ENCODE assay signal across 2 worm cellular contexts in genomic region chrIII:5423665-5424133, ce11.
TF ChIP-seq lines count a peak whose summit lies in the region.

dnj-24 (minus strand) TSS chrIII:5424083.

TF ChIP-seq in whole organism, L1 larva, 84 proteins besides CTCF, POLR2A, EP300 and RAD21 (continued from another document):
- TF ChIP-seq lin-35 (GFP tag; optimal IDR thresholded peaks at IDR 0.05; lab: Kevin White, UChicago) (no peak), Y116A8C.19 (tag; optimal IDR thresholded peaks at IDR 0.05; lab: Kevin White, UChicago; ENCODE audit: borderline replicate concordance) (no peak), nhr-12 (tag; optimal IDR thresholded peaks at IDR 0.05; lab: Kevin White, UChicago) (no peak), nhr-85 (tag; lab: Kevin White, UChicago) (peak; percentile 79), efl-1 (optimal IDR thresholded peaks at IDR 0.05; lab: Kevin White, UChicago) (no peak), efl-1 (GFP tag; optimal IDR thresholded peaks at IDR 0.05 in 1 of 2; lab: Kevin White, UChicago) (peak in 1 of 2 experiments; percentile 48), ceh-90 (tag; optimal IDR thresholded peaks at IDR 0.05; lab: Kevin White, UChicago) (no peak), nhr-237 (tag; optimal IDR thresholded peaks at IDR 0.05; lab: Kevin White, UChicago) (no peak), nhr-71 (tag; optimal IDR thresholded peaks at IDR 0.05; lab: Kevin White, UChicago) (peak; percentile 7), lin-14 (GFP tag; optimal IDR thresholded peaks at IDR 0.05; lab: Kevin White, UChicago) (peak; percentile 37), C04F5.9 (tag; optimal IDR thresholded peaks at IDR 0.05; lab: Kevin White, UChicago) (no peak), ztf-4 (tag; optimal IDR thresholded peaks at IDR 0.05; lab: Kevin White, UChicago) (no peak), sup-37 (GFP tag; optimal IDR thresholded peaks at IDR 0.05; lab: Kevin White, UChicago) (no peak), lin-15B (tag; optimal IDR thresholded peaks at IDR 0.05; lab: Kevin White, UChicago) (no peak), fkh-4 (tag; optimal IDR thresholded peaks at IDR 0.05; lab: Kevin White, UChicago; ENCODE audit: borderline replicate concordance) (no peak), ceh-82 (tag; optimal IDR thresholded peaks at IDR 0.05; lab: Kevin White, UChicago) (no peak), unc-62 (GFP tag; optimal IDR thresholded peaks at IDR 0.05; lab: Kevin White, UChicago) (no peak), mab-9 (GFP tag; IDR thresholded peaks at IDR 0.05; lab: Robert Waterston, UW) (no peak), aha-1 (tag; optimal IDR thresholded peaks at IDR 0.05; lab: Kevin White, UChicago) (no peak), pqm-1 (tag; optimal IDR thresholded peaks at IDR 0.05; lab: Kevin White, UChicago) (no peak), snpc-4 (tag; optimal IDR thresholded peaks at IDR 0.05; lab: Kevin White, UChicago) (no peak), swsn-7 (tag; optimal IDR thresholded peaks at IDR 0.05; lab: Kevin White, UChicago) (no peak), nhr-76 (tag; optimal IDR thresholded peaks at IDR 0.05; lab: Kevin White, UChicago) (no peak), rnt-1 (tag; optimal IDR thresholded peaks at IDR 0.05; lab: Kevin White, UChicago) (no peak), zip-4 (GFP tag; optimal IDR thresholded peaks at IDR 0.05; lab: Kevin White, UChicago) (no peak), blmp-1 (tag; optimal IDR thresholded peaks at IDR 0.05; lab: Kevin White, UChicago) (peak; percentile 80), ama-1 (optimal IDR thresholded peaks at IDR 0.05; lab: Kevin White, UChicago) (no peak), nhr-11 (tag; optimal IDR thresholded peaks at IDR 0.05; lab: Kevin White, UChicago) (no peak)

TF ChIP-seq in whole organism, L4 larva, 104 proteins besides CTCF, POLR2A, EP300 and RAD21 (continued from another document):
- peak; percentile 1 for TF ChIP-seq nhr-28 (tag; optimal IDR thresholded peaks at IDR 0.05; lab: Kevin White, UChicago)
- TF ChIP-seq lin-38 (GFP tag; IDR thresholded peaks at IDR 0.05; lab: Robert Waterston, UW): no peak
- no peak for TF ChIP-seq F44E2.7 (GFP tag; IDR thresholded peaks at IDR 0.05; lab: Robert Waterston, UW)
- no peak for TF ChIP-seq nhr-11 (tag; optimal IDR thresholded peaks at IDR 0.05; lab: Kevin White, UChicago)
- peak; percentile 36 for TF ChIP-seq hlh-30 (tag; optimal IDR thresholded peaks at IDR 0.05; lab: Kevin White, UChicago; ENCODE audit: insufficient read depth)
- no peak for TF ChIP-seq T26A8.4 (GFP tag; IDR thresholded peaks at IDR 0.05; lab: Robert Waterston, UW)
- no peak for TF ChIP-seq mdt-29 (GFP tag; IDR thresholded peaks at IDR 0.05; lab: Robert Waterston, UW)
